Worm (Caenorhabditis elegans) whole organism, L4/young adult: Measurements from ENCODE around the gene Y25C1A.6.

Experiments
- W03F9.2 ChIP-seq: fragments of 150-350 bp; optimal IDR thresholded peaks from 2 replicates; lab custom pipeline; 2014; ENCODE audit warnings: missing biosample characterization, missing genetic modification characterization
- dao-5 ChIP-seq: sonication (generic microtip); optimal IDR thresholded peaks from 2 replicates; lab custom pipeline; 2016; ENCODE audit warnings: missing genotype, missing genetic modification characterization, moderate library complexity, missing compliant biosample characterization
- him-1 ChIP-seq: sonication (generic microtip); optimal IDR thresholded peaks from 2 replicates; lab custom pipeline; 2016; ENCODE audit warnings: missing genotype, missing genetic modification reagents, missing genetic modification characterization, missing compliant biosample characterization

The Y25C1A.6 gene

DNA sequence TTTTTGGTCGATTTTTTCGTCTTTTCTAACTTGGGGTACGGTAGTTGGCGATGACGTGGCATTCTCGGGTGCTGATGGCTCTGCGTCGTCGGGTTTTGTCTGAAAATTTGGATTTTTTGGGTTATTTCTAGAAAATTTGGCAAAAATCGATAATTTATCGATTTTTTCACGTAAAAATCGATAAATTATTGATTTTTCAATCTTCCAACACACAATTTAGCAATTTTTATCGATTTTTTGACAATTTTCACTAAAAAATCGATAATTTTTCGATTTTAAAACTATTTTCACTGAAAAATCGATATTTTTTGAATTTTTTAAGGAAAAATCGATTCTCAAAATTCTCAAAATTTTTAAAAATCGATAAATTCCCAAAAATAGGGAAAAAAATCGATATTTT, 2.0 kb downstream of the Y25C1A.6 start:
- TF ChIP-seq him-1 (no peak), W03F9.2 (no peak)

DNA sequence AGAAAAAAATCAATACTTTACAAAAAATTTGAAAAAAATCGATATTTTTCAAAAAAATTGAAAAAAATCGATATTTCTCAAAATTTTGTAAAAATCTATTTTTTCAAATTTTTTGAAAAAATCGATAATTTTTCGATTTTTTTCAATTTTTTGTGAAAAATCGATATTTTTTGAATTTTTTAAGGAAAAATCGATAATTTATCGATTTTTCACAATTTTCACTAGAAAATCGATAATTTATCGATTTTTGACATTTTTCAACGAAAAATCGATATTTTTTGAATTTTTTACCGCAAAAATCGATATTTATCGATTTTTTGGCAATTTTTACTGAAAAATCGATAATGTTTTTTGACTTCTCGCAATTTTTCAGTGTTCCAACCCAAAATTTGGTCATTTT, 2.5 kb downstream of the Y25C1A.6 start:
- TF ChIP-seq him-1: no peak
- no peak for TF ChIP-seq dao-5
- no peak for TF ChIP-seq W03F9.2

DNA sequence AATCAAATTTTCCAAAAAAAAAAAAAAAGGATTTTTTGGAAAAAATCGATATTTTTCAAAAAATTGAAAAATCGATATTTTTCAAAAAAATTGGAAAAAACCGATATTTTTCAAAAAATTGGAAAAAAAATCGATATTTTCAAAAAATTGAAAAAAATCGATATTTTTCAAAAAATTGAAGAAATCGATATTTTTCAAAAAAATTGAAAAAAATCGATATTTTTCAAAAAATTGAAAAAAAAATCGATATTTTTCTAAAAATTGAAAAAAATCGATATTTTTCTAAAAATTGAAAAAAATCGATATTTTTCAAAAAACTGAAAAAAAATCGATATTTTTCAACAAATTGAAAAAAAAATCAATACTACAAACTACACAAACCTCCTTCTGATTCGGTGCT, 3.1 kb downstream of the Y25C1A.6 start:
- TF ChIP-seq him-1 (no peak), W03F9.2 (no peak)

DNA sequence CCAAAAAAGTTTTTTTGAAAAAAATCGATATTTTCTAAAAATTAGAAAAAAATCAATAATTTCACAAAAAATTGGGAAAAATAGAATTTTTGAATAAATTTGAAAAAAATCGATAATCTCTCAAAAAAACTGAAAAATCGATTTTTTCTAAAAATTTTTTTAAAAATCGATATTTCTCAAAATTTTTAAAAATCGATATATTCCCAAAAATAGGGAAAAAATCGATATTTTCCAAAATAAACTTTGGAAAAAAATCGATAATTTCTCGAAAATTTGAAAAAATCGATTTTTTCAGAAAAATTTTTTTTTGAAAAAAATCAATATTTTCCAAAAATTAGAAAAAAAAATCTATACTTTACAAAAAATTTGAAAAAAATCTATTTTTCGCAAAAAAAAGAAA, 3.7 kb downstream of the Y25C1A.6 start:
- TF ChIP-seq W03F9.2 (no peak), him-1 (no peak), dao-5 (no peak)

DNA sequence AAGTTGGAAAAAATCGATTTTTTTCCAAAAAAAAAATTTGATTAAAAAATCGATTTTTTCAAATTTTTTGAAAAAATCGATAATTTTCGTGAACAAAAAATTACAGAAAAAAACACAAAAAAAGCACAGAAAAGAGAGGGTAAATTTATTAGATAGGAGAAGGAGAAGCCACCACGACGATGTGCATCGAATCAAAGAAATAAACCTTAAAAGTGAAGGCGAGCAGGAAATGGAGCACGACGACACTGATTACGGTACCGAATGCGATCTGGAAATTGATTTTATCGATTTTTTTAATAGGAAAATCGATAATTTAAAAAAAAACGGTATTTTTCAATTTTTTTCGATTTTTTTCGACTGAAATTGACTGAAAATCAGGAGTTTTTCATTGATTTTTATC, 4.2 kb downstream of the Y25C1A.6 start:
- no peak for TF ChIP-seq him-1
- no peak for TF ChIP-seq dao-5
- TF ChIP-seq W03F9.2: no peak

DNA sequence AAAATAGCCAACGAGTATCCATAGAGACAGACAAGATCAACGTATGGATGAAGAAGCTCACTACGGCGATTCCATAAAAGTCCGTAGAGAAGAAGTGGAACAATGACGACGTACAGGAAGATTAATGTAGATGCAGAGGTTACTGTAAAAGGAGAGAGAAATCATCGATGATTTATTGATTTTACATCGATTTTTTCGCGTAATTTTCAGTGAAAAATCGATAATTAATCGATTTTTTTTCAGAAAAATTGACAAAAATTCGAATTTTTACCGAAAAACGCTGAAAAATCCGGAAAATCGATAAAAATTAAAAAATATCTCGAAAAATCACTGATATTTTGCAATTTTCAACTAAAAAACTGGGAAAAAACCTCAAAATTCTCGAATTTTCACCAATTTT, 5.5 kb downstream of the Y25C1A.6 start:
- TF ChIP-seq dao-5: no peak
- TF ChIP-seq him-1: no peak
- TF ChIP-seq W03F9.2: no peak

DNA sequence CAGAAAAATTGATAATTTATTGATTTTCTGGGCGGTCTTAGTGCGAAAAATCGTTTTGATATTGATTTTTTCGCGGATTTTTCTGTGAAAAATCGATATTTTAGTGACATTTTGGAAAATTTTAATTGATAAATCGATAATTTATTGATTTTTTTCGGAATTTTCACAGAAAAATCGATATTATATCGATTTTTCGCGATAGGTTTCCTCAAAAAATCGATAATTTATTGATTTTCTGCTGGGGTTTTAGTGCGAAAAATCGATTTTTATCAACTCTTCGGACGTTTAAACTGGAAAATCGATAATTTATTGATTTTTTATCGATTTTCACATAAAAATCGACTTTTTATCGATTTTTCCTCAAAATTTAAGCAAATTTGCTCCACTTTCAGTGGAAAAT, 6.6 kb downstream of the Y25C1A.6 start:
- TF ChIP-seq him-1: no peak
- TF ChIP-seq dao-5: no peak
- TF ChIP-seq W03F9.2: no peak

DNA sequence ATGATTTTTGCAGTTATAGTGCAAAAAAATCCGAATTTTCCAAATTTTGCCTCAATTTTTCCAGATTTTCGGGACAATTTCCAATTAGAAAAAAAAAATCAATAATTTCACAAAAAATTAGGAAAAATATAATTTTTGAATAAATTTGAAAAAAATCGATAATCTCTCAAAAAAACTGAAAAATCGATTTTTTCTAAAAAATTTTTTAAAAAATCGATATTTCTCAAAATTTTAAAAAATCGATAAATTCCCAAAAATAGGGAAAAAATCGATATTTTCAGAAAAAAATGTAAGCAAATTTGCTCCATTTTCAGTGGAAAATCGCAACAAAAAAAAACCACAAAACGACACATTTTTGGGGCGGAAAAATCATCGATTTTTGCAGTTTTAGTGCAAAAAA, 7.0 kb downstream of the Y25C1A.6 start:
- TF ChIP-seq dao-5 (no peak), W03F9.2 (no peak), him-1 (no peak)

DNA sequence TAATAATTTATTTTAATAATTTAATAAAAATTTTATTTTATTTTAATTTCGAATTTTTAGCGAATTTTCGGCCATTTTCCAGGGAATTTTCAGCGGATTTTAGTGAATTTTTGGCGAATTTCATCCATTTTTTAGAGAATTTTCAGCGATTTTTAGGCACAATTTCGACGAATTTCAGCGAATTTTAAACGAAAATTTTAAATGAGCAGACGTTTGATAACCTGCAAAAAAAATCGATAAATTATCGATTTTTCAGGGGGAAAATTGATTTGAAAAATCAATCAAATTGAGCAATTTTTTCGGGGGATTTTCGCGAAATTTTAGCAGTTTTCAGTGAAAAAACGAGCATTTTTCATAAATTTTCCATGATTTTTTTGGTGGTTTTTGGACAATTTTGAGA, 7.8 kb downstream of the Y25C1A.6 start:
- no peak for TF ChIP-seq W03F9.2

DNA sequence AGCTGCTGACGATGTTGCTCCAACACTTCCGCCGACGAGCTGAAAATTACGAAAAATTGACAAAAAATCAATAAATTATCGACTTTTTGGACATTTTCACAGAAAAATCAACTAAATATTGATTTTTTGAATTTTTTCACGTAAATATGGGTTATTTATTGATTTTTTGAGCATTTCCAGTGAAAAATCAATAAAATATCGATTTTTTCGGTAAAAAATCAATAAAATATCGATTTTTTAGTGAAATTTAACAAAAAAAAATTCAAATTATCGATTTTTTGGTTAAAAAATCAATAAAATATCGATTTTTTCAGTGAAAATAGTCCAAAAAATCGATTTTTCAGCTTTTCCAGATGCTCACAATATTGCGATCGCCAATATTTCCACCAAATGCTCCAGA, 9.3 kb downstream of the Y25C1A.6 start:
- no peak for TF ChIP-seq him-1
- TF ChIP-seq dao-5: no peak
- TF ChIP-seq W03F9.2: no peak

DNA sequence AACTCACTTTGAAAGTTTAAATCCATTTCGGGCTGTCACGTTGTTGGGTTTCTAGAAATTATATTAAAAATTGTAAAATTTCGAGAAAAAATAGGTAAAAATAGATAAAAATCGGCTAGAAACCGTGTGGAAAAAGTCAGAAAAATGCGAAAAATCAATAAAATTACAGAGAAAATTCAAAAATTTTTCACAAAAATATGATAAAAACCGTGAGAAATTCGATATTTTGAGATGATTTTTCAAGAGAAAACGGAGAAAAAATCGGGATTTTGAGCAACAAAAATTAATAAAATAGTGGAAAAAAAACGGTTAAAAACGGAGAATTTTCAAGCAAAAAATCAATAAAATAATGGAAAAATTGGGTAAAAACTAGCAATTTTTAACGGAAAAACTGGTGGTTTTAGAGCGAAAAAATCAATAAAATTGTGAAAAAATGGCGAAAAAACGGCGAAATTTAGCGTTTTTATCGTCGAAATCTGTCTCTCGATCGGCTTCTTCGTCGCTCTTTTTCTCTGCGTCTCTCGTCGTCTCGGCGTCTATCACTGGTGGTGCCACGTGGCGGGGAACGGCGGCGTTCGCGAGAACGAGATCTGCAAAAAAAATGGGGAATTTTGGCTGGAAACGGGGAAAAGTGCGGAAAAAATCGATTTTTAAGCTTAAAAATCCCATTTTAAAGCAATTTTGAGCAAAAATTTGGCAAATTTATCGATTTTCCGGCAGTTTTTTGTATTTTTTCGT, 10.3 kb downstream of the Y25C1A.6 start, which contains the start of gene Y25C1A.7:
Y25C1A.7 (minus strand) TSS at position 51 of the 738 bp plus-strand sequence.
- no peak for TF ChIP-seq him-1
- no peak for TF ChIP-seq dao-5
- TF ChIP-seq W03F9.2: no peak

DNA sequence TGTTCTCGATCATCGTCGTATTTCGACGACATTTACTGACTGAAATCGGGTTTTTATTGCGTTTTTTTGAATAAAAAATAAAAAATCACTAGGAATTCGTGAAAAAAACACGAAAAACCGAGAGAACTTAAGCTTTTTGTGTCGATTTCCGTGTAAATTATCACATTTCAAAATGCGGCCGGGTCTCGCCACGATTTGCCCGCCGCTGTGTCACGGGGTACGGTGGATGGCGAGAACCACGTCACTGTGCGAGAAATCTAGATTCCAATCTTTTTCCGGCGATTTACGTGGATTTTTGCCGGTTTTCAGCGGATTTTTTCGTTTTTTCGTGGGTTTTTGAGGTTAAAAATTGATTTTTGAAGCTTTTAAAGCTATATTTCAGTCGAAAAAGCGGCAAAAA, 16.0 kb downstream of the Y25C1A.6 start, which contains the start of gene Y25C1A.8:
Y25C1A.8 (minus strand) TSS at position 45 of the 400 bp plus-strand sequence.
- TF ChIP-seq dao-5 (no peak), him-1 (peak; percentile 70), W03F9.2 (peak; percentile 79)

DNA sequence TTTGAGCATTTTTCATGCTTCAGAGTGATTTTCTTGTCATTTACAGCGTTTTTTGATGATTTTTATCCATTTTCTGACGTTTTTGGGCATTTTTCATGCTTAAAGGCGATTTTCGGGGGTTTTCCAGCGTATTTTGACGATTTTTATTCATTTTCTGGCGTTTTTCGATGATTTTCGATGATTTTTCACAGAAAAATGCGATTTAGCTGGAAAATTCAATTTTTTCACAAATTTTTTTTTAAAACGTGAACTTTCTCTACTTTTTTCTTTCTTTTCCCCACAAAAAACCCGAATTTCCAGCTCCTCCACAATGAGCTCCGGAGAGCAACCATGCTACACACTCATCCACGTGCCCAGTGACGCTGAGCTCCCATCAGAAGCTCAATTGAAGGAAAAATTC, 17.6 kb downstream of the Y25C1A.6 start, which contains the start of gene copb-1:
copb-1 (plus strand) TSS at position 301 of the 400 bp plus-strand sequence.
- no peak for TF ChIP-seq W03F9.2
- no peak for TF ChIP-seq dao-5
- no peak for TF ChIP-seq him-1

DNA sequence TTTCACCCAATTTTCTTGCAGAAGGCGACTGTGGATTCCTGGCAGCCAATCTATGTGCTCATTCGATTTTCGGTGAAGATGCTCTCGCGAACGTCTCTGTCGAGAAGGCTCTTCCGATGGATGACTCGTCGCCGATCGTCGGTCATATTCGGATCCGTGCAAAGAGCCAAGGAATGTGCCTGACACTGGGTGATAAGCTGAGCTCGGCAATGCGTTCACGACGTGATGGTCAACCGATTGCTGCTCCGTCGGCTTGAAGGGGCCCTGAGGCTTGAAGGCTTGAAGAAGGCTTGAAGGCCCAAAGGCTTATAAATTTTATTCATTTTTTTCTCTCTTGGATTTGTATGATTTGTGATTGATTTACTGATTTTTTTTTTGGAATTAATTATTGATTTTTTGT, 26.3 kb downstream of the Y25C1A.6 start:
- TF ChIP-seq him-1 (no peak), dao-5 (no peak), W03F9.2 (no peak)

DNA sequence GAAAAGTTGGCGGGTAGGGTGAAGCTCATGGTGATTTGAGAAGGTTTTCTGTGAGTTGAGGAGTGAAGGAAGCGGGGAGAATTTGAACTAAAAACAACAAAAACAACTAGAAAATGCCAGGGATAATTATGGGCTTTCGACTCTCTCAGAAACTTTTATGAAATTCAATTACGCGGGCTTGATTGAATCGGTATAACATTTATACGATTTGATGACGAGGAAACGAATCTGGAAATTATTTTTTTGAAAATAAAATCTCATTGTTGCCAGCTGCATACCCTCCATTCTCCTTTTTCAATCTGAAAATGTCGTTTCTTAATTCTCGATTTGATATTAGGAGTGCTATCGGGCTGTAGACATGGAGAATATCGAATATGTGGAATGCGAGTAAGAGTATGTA, 30.4 kb downstream of the Y25C1A.6 start, which contains the start of gene srg-21:
srg-21 (minus strand) TSS at position 101 of the 400 bp plus-strand sequence.
- TF ChIP-seq W03F9.2 (no peak), dao-5 (no peak), him-1 (no peak)

DNA sequence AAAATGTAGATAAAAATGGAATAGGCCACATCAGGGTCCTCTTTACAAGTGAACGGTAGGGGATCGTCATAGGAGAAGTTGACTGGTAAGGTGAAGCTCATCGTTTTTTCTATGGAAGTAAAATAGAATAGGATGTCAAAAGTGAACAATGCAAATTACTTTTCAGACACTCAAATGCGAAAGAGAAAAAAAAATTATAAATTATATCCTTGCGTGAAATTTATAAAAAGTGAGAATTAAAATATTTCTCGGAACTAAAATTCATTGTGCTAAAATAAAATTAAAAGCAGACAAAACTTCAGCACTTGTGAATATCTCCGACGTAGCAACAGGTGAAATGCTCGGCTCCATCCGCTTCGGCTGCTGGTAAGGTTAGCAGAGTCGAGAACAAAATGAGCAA, 32.5 kb downstream of the Y25C1A.6 start, which contains the start of gene srg-22:
srg-22 (minus strand) TSS at position 101 of the 400 bp plus-strand sequence.
- no peak for TF ChIP-seq him-1
- no peak for TF ChIP-seq dao-5
- TF ChIP-seq W03F9.2: no peak

DNA sequence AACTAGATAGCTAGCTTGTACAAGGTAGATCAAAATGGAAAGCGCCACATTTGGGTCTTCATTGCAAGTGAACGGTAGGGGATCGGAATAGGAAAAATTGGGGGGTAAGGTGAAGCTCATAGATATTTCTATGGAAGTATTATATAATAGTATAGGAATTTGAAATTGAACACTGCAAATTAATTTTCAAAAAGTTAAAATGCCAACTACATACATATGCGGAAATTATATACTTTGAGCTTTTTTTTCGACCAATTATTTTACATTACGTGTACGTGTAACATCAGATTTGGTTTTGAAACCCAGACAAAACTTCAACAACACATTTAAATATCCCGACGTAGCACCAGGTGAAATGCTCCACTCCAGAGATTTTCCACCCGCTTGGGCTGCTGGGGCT, 35.2 kb downstream of the Y25C1A.6 start, which contains the start of gene srg-23:
srg-23 (minus strand) TSS at position 101 of the 400 bp plus-strand sequence.
- TF ChIP-seq him-1: no peak
- no peak for TF ChIP-seq dao-5
- no peak for TF ChIP-seq W03F9.2
